Fruit fly (Drosophila melanogaster): ENCODE results near the gene alpha-Man-Ib.

The alpha-Man-Ib gene

DNA sequence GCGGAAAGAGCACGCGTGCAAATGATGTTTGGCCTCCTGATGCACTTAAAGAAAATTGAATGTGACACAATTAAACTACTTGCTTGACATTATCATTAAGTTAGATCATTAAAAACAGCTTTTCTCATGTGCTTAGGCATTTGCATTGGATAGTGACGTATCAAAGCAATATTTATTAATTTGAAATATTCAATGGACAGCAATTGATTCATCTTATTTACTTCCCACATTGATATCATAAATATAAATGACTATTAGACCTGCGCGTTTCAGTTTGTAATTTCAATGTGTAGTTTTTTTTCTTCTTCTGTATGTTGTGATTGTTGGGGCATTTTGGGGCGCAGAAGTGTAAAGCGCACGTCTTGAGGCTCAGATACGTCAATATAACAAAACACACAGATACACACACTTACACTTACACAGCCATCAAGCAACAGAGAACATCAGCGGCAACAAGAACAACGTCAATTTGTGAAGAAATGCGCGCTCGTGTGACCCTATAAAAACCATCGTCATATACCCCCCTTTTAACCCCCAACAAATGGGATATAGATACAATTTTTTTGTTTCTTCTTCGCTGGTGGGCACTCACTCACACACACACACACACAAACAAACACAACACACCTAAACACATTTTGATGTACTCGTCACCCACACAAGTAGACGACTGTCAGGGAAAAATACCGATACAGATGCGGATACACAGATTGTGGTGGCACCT lies 23.5 kb downstream of the alpha-Man-Ib start (continued):
- TF ChIP-seq insv (GFP tag; optimal IDR thresholded peaks at IDR 0.05): no peak
- peak; percentile 64 for TF ChIP-seq CG12219 (GFP tag; optimal IDR thresholded peaks at IDR 0.05)
- TF ChIP-seq Jarid2 (GFP tag; optimal IDR thresholded peaks at IDR 0.05): peak; percentile 42
- TF ChIP-seq Taf1 (GFP tag; IDR thresholded peaks at IDR 0.05): no peak
- TF ChIP-seq CG34422 (GFP tag; IDR thresholded peaks at IDR 0.05): no peak; the same call in 2 of the 3 replicates
- TF ChIP-seq gfzf (GFP tag; optimal IDR thresholded peaks at IDR 0.05): no peak
- TF ChIP-seq crc (GFP tag; optimal IDR thresholded peaks at IDR 0.05): peak; percentile 20
- no peak for TF ChIP-seq CG11696 (GFP tag; IDR thresholded peaks at IDR 0.05)
- no peak for TF ChIP-seq bigmax (GFP tag; optimal IDR thresholded peaks at IDR 0.05)
- TF ChIP-seq CG5180 (GFP tag; optimal IDR thresholded peaks at IDR 0.05): peak; percentile 53
- peak; percentile 44 for TF ChIP-seq Dek (tag; optimal IDR thresholded peaks at IDR 0.05)
- no peak for TF ChIP-seq CG32772 (GFP tag; IDR thresholded peaks at IDR 0.05)
- TF ChIP-seq Nf-YB (GFP tag; optimal IDR thresholded peaks at IDR 0.05): peak; percentile 21
- TF ChIP-seq Mad (GFP tag; optimal IDR thresholded peaks at IDR 0.05): peak; percentile 47
- TF ChIP-seq ewg (GFP tag; optimal IDR thresholded peaks at IDR 0.05): peak; percentile 76
- TF ChIP-seq pnt (GFP tag; optimal IDR thresholded peaks at IDR 0.05): peak; percentile 59
- no peak for TF ChIP-seq CG13287 (GFP tag; IDR thresholded peaks at IDR 0.05; ENCODE audit: partially characterized antibody)
- no peak for TF ChIP-seq ac (GFP tag; optimal IDR thresholded peaks at IDR 0.05)
- TF ChIP-seq Chrac-16 (GFP tag; optimal IDR thresholded peaks at IDR 0.05): peak; percentile 53
- peak; percentile 71 for TF ChIP-seq gsb-n (tag; optimal IDR thresholded peaks at IDR 0.05)
- TF ChIP-seq PHDP (tag; optimal IDR thresholded peaks at IDR 0.05): peak; percentile 70
- peak; percentile 32 for TF ChIP-seq CG16815 (GFP tag; optimal IDR thresholded peaks at IDR 0.05)
- TF ChIP-seq zf30C (GFP tag; optimal IDR thresholded peaks at IDR 0.05): peak; percentile 63
- TF ChIP-seq Atf-2 (GFP tag; optimal IDR thresholded peaks at IDR 0.05): peak; percentile 60
- peak; percentile 2 for TF ChIP-seq corto (GFP tag; optimal IDR thresholded peaks at IDR 0.05)
- TF ChIP-seq ems (GFP tag; optimal IDR thresholded peaks at IDR 0.05): peak; percentile 76
- no peak for TF ChIP-seq sc (optimal IDR thresholded peaks at IDR 0.05)
- peak; percentile 54 for TF ChIP-seq sc (GFP tag; optimal IDR thresholded peaks at IDR 0.05)
- TF ChIP-seq trem (tag; optimal IDR thresholded peaks at IDR 0.05): peak; percentile 77
- peak; percentile 34 for TF ChIP-seq CG15696 (tag; optimal IDR thresholded peaks at IDR 0.05)
- TF ChIP-seq Dip3 (GFP tag; optimal IDR thresholded peaks at IDR 0.05): peak; percentile 31
- TF ChIP-seq CG31365 (tag; optimal IDR thresholded peaks at IDR 0.05): peak; percentile 18
- peak; percentile 74 for TF ChIP-seq CoRest (tag; optimal IDR thresholded peaks at IDR 0.05)
- peak; percentile 81 for TF ChIP-seq ATbp (GFP tag; optimal IDR thresholded peaks at IDR 0.05)
- TF ChIP-seq CG8359 (GFP tag; optimal IDR thresholded peaks at IDR 0.05; ENCODE audit: borderline replicate concordance): peak; percentile 23
- peak; percentile 86 for TF ChIP-seq phol (tag; optimal IDR thresholded peaks at IDR 0.05)
- TF ChIP-seq fd96Cb (tag; optimal IDR thresholded peaks at IDR 0.05): peak; percentile 85
- TF ChIP-seq CG9609 (GFP tag; optimal IDR thresholded peaks at IDR 0.05): no peak
- TF ChIP-seq CG8290 (GFP tag; optimal IDR thresholded peaks at IDR 0.05): no peak
- TF ChIP-seq CG8290 (tag; optimal IDR thresholded peaks at IDR 0.05): peak in 1 of 2 experiments; percentile 33
- peak; percentile 48 for TF ChIP-seq Ets65A (GFP tag)
- TF ChIP-seq CG17359 (tag; optimal IDR thresholded peaks at IDR 0.05): peak; percentile 74
- TF ChIP-seq TFAM (GFP tag; optimal IDR thresholded peaks at IDR 0.05): no peak
- peak; percentile 4 for TF ChIP-seq Ets97D (GFP tag; optimal IDR thresholded peaks at IDR 0.05)
- peak; percentile 56 for TF ChIP-seq fd3F (GFP tag; optimal IDR thresholded peaks at IDR 0.05)
- TF ChIP-seq CG12299 (tag; optimal IDR thresholded peaks at IDR 0.05): peak; percentile 6
- no peak for TF ChIP-seq Kr (GFP tag; optimal IDR thresholded peaks at IDR 0.05)
- peak; percentile 54 for TF ChIP-seq CG6254 (GFP tag; optimal IDR thresholded peaks at IDR 0.05)
- TF ChIP-seq HmgZ (tag; optimal IDR thresholded peaks at IDR 0.05): peak; percentile 26
